Fruit fly (Drosophila melanogaster) whole organism: ENCODE data around the gene mof.

Experiments used
- Dll ChIP-seq: fragments of >200 bp; optimal IDR thresholded peaks from 2 replicates; lab custom pipeline; 2017
- EcR ChIP-seq, 2 experiments: fragments of >200 bp; optimal IDR thresholded peaks; 2 replicates each; lab custom pipeline; 2017; ENCODE audit warnings: missing biosample characterization in 2 of 2, missing genetic modification characterization in 2 of 2, missing genetic modification reagents in 2 of 2
- psq ChIP-seq: fragments of >200 bp; optimal IDR thresholded peaks from 2 replicates; lab custom pipeline; 2017

DNA sequence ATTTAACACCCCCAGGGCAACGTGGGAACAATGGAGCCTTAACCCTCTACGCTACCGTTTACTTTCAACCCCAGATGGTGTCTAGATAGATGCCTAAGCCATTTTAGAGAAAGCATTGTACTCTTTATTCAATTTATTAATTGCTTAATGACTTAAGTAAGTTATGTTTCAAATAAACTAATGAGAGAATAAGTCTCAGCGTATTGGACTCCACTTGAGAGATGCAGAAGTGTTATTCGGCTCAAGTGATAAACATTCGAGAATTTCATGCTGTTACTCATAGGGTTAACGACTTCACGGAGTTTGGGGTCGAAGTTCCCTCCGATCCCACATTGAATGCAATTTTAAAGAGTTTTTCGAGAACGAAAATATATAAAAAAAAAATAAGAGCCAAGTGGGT lies 11.6 kb upstream of the mof start:
- no peak for TF ChIP-seq Dll (lab: Kevin White, UChicago)
- no peak for TF ChIP-seq EcR (GFP tag; optimal IDR thresholded peaks at IDR 0.05; lab: Kevin White, UChicago)
- no peak for TF ChIP-seq psq (lab: Kevin White, UChicago)
